Fruit fly (Drosophila melanogaster) whole organism: Measurements from ENCODE around the gene CG18649.

Source experiments
- CG8478 ChIP-seq: fragments of >200 bp; optimal IDR thresholded peaks from 2 replicates; lab custom pipeline; 2018; ENCODE audit warnings: inconsistent platforms
- Dll ChIP-seq: fragments of >200 bp; optimal IDR thresholded peaks from 2 replicates; lab custom pipeline; 2017
- EcR ChIP-seq, 2 experiments: fragments of >200 bp; optimal IDR thresholded peaks; 2 replicates each; lab custom pipeline; 2017; ENCODE audit warnings: missing biosample characterization in 2 of 2, missing genetic modification characterization in 2 of 2, missing genetic modification reagents in 2 of 2
- pan ChIP-seq: fragments of >200 bp; optimal IDR thresholded peaks from 2 replicates; lab custom pipeline; 2017
- psq ChIP-seq: fragments of >200 bp; optimal IDR thresholded peaks from 2 replicates; lab custom pipeline; 2017
- usp ChIP-seq: fragments of >200 bp; optimal IDR thresholded peaks from 2 replicates; lab custom pipeline; 2017; ENCODE audit warnings: missing biosample characterization, missing genetic modification characterization, mixed read lengths

DNA sequence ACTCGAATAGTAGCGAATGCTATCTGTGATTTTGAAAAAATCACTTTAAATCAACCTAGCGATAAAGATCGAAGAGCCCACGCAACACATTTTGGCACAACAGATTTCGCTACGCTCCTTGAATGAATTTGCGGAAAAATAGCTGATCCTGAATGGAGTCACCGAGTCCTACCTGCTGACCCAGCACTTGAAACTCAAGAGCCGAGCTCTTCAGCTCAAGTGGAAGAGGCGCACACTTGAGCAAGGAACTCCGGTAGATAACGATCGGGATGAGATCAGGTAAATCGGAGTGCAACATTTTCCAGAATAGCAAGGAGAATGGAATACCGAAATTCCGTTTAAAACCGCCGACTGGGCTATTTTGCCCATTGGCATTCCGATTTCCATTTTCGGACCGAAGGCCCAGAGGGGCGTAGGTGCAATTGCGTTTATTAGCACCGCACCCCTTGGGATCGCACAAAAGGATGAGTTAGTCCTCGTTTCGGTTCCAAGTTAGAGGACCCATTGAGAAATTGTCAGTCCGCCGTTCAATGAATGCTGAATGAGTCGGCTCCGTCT is 13.5 kb downstream of the CG18649 start:
- TF ChIP-seq usp (GFP tag; lab: Kevin White, UChicago) (no peak), EcR (GFP tag; optimal IDR thresholded peaks at IDR 0.05; lab: Kevin White, UChicago) (no peak), psq (lab: Kevin White, UChicago) (no peak), pan (lab: Kevin White, UChicago) (no peak), Dll (lab: Kevin White, UChicago) (no peak), CG8478 (no peak)
